Worm (Caenorhabditis elegans): ENCODE results near the gene hlh-26.

hlh-26 gene

ce11 chrII:5543476-5544144 is 10.1 kb upstream of the hlh-26 start (continued):
- 0 out of 2 replicates have a peak, but pooled peaks have one; percentile 44 for TF ChIP-seq ztf-6 (GFP tag; IDR thresholded peaks at IDR 0.05)
- TF ChIP-seq ztf-22 (GFP tag; optimal IDR thresholded peaks at IDR 0.05), result peak; percentile 86
- peak; percentile 93 for TF ChIP-seq F23B12.7 (tag; optimal IDR thresholded peaks at IDR 0.05; ENCODE audit: insufficient read depth)
- peak; percentile 51 for TF ChIP-seq B0261.1 (tag; optimal IDR thresholded peaks at IDR 0.05)
- TF ChIP-seq lin-54 (GFP tag; optimal IDR thresholded peaks at IDR 0.05), result peak; percentile 93
- peak; percentile 69 for TF ChIP-seq cebp-1 (GFP tag; IDR thresholded peaks at IDR 0.05)
- TF ChIP-seq cebp-1 (tag; optimal IDR thresholded peaks at IDR 0.05), result peak; percentile 95
- peak; percentile 8; the same call in 1 of the 2 replicates for TF ChIP-seq F39B2.1 (GFP tag; IDR thresholded peaks at IDR 0.05)
- TF ChIP-seq egrh-3 (GFP tag; IDR thresholded peaks at IDR 0.05), result peak; percentile 59; the same call in 1 of the 2 replicates
- peak; percentile 84 for TF ChIP-seq F22D6.2 (tag; optimal IDR thresholded peaks at IDR 0.05)
- peak; percentile 100 for TF ChIP-seq attf-6 (GFP tag; IDR thresholded peaks at IDR 0.05)
- no peak; the same call in none of the 2 replicates for TF ChIP-seq madf-3 (GFP tag; IDR thresholded peaks at IDR 0.05)
- peak; percentile 93 for TF ChIP-seq hmg-20 (GFP tag; IDR thresholded peaks at IDR 0.05)
- TF ChIP-seq attf-5 (GFP tag; optimal IDR thresholded peaks at IDR 0.05), result peak; percentile 87
- peak; percentile 23 for TF ChIP-seq unc-62 (GFP tag; optimal IDR thresholded peaks at IDR 0.05)
- peak; percentile 83; the same call in 1 of the 2 replicates for TF ChIP-seq cebp-2 (GFP tag; IDR thresholded peaks at IDR 0.05)
- peak; percentile 92 for TF ChIP-seq rcor-1 (GFP tag; IDR thresholded peaks at IDR 0.05)
- TF ChIP-seq nhr-179 (tag; optimal IDR thresholded peaks at IDR 0.05), result peak; percentile 54
- 0 out of 2 replicates have a peak, but pooled peaks have one; percentile 55 for TF ChIP-seq nfya-2 (GFP tag; IDR thresholded peaks at IDR 0.05)
- peak; percentile 83 for TF ChIP-seq tbp1 (GFP tag; optimal IDR thresholded peaks at IDR 0.05)
- peak; percentile 89 for TF ChIP-seq lir-1 (GFP tag; conservative IDR thresholded peaks at IDR 0.05)
- peak; percentile 98 for TF ChIP-seq repo-1 (tag; optimal IDR thresholded peaks at IDR 0.05)
- peak; percentile 81 for TF ChIP-seq attf-3 (GFP tag; conservative IDR thresholded peaks at IDR 0.05)
- peak; percentile 82 for TF ChIP-seq T07F8.4 (tag; optimal IDR thresholded peaks at IDR 0.05)
- TF ChIP-seq unc-130 (GFP tag; optimal IDR thresholded peaks at IDR 0.05), result peak; percentile 72
- TF ChIP-seq ceh-40 (GFP tag; IDR thresholded peaks at IDR 0.05), result 0 out of 2 replicates have a peak, but pooled peaks have one; percentile 79
- TF ChIP-seq athp-1 (tag; optimal IDR thresholded peaks at IDR 0.05), result peak; percentile 94
- TF ChIP-seq F55B11.4 (tag; optimal IDR thresholded peaks at IDR 0.05; ENCODE audit: borderline replicate concordance, insufficient read depth), result no peak
- TF ChIP-seq hrde-1 (tag; optimal IDR thresholded peaks at IDR 0.05; ENCODE audit: borderline replicate concordance), result peak; percentile 80
- TF ChIP-seq hlh-26 (GFP tag; conservative IDR thresholded peaks at IDR 0.05), result no peak
- peak; percentile 83; the same call in 1 of the 2 replicates for TF ChIP-seq aptf-3 (GFP tag; IDR thresholded peaks at IDR 0.05)
- TF ChIP-seq B0035.1 (tag; optimal IDR thresholded peaks at IDR 0.05), result peak; percentile 94
- no peak for TF ChIP-seq lsy-27 (tag; optimal IDR thresholded peaks at IDR 0.05; ENCODE audit: borderline replicate concordance, insufficient read depth)
- peak; percentile 55 for TF ChIP-seq lsl-1 (GFP tag; optimal IDR thresholded peaks at IDR 0.05)
- peak; percentile 88 for TF ChIP-seq egl-18 (GFP tag; IDR thresholded peaks at IDR 0.05)
- TF ChIP-seq ceh-27 (GFP tag; optimal IDR thresholded peaks at IDR 0.05), result peak; percentile 98
- peak; percentile 95 for TF ChIP-seq mcd-1 (GFP tag; IDR thresholded peaks at IDR 0.05)
- TF ChIP-seq mxl-1 (tag; optimal IDR thresholded peaks at IDR 0.05), result peak; percentile 65
- peak; percentile 73 for TF ChIP-seq Y67H2A.10 (GFP tag; conservative IDR thresholded peaks at IDR 0.05)
- peak; percentile 99 for TF ChIP-seq lin-40 (tag; optimal IDR thresholded peaks at IDR 0.05)
- TF ChIP-seq snpc-3.4 (tag; optimal IDR thresholded peaks at IDR 0.05), result peak; percentile 93
- TF ChIP-seq hsf-1 (GFP tag; IDR thresholded peaks at IDR 0.05), result peak; percentile 67
- TF ChIP-seq T26A5.8 (tag; optimal IDR thresholded peaks at IDR 0.05), result peak; percentile 40
- TF ChIP-seq madf-6 (GFP tag; IDR thresholded peaks at IDR 0.05), result peak; percentile 85
- TF ChIP-seq K11D2.4 (GFP tag; IDR thresholded peaks at IDR 0.05), result peak; percentile 95
- TF ChIP-seq zfh-2 (GFP tag; conservative IDR thresholded peaks at IDR 0.05), result peak; percentile 89
- TF ChIP-seq die-1 (tag; optimal IDR thresholded peaks at IDR 0.05), result peak; percentile 64
